Worm (Caenorhabditis elegans): ENCODE data around the gene tyra-3.

The tyra-3 gene

ce11 chrX:4938990-4939389 is 8.9 kb upstream of the tyra-3 start:
- no peak for TF ChIP-seq lin-15B (tag; optimal IDR thresholded peaks at IDR 0.05)
- TF ChIP-seq ceh-9 (tag; optimal IDR thresholded peaks at IDR 0.05): no peak
- TF ChIP-seq eor-1 (tag; optimal IDR thresholded peaks at IDR 0.05): no peak
- no peak for TF ChIP-seq skn-1 (tag; optimal IDR thresholded peaks at IDR 0.05)
- TF ChIP-seq ceh-16 (tag; optimal IDR thresholded peaks at IDR 0.05): no peak
- TF ChIP-seq fkh-10 (GFP tag; optimal IDR thresholded peaks at IDR 0.05): peak; percentile 54
- no peak for TF ChIP-seq tbx-2 (tag; optimal IDR thresholded peaks at IDR 0.05)
- no peak for TF ChIP-seq ZK546.5 (tag; optimal IDR thresholded peaks at IDR 0.05)

ce11 chrX:4957259-4957658 is 9.4 kb downstream of the tyra-3 start, which contains the start of gene M03F4.4:
TSS of gene M03F4.4 (minus strand) at chrX:4957418.
- TF ChIP-seq nhr-11 (tag; optimal IDR thresholded peaks at IDR 0.05): peak; percentile 7
- TF ChIP-seq lin-39 (tag; optimal IDR thresholded peaks at IDR 0.05): peak; percentile 8
- peak; percentile 20 for TF ChIP-seq pha-4 (tag; optimal IDR thresholded peaks at IDR 0.05)
- TF ChIP-seq unc-62 (GFP tag; optimal IDR thresholded peaks at IDR 0.05): no peak
- TF ChIP-seq egl-5 (tag; optimal IDR thresholded peaks at IDR 0.05): peak; percentile 45
- TF ChIP-seq nhr-28 (tag; optimal IDR thresholded peaks at IDR 0.05): no peak
- TF ChIP-seq nfya-1 (tag; optimal IDR thresholded peaks at IDR 0.05; ENCODE audit: insufficient read depth): peak; percentile 23

- TF ChIP-seq ztf-4 (tag; optimal IDR thresholded peaks at IDR 0.05) (no peak), pha-4 (tag; optimal IDR thresholded peaks at IDR 0.05) (peak; percentile 54)
Measured at ce11 chrX:4958986-4959385, 11.1 kb downstream of the tyra-3 start.

ce11 chrX:4959440-4959839 is 11.6 kb downstream of the tyra-3 start:
- TF ChIP-seq skn-1 (tag; optimal IDR thresholded peaks at IDR 0.05): no peak
- TF ChIP-seq ztf-4 (tag; optimal IDR thresholded peaks at IDR 0.05): no peak
- no peak for TF ChIP-seq eor-1 (tag; optimal IDR thresholded peaks at IDR 0.05)
- peak; percentile 4 for TF ChIP-seq nfya-1 (tag; optimal IDR thresholded peaks at IDR 0.05; ENCODE audit: insufficient read depth)
- TF ChIP-seq elt-3 (tag; optimal IDR thresholded peaks at IDR 0.05): no peak
- no peak for TF ChIP-seq fos-1 (tag; optimal IDR thresholded peaks at IDR 0.05)
- TF ChIP-seq elt-2 (tag; optimal IDR thresholded peaks at IDR 0.05): no peak
- TF ChIP-seq elt-1 (tag; optimal IDR thresholded peaks at IDR 0.05): no peak
- peak; percentile 56 for TF ChIP-seq egl-5 (tag; optimal IDR thresholded peaks at IDR 0.05)
- no peak for TF ChIP-seq ceh-16 (tag; optimal IDR thresholded peaks at IDR 0.05)
- TF ChIP-seq pqm-1 (tag; optimal IDR thresholded peaks at IDR 0.05): no peak

- no peak for TF ChIP-seq unc-62 (GFP tag; optimal IDR thresholded peaks at IDR 0.05)
- TF ChIP-seq lin-15B (tag; optimal IDR thresholded peaks at IDR 0.05): peak; percentile 37
- TF ChIP-seq lsy-12 (tag; optimal IDR thresholded peaks at IDR 0.05): peak; percentile 44
- TF ChIP-seq nhr-43 (tag; optimal IDR thresholded peaks at IDR 0.05; ENCODE audit: poor library complexity, severe bottlenecking): no peak
- no peak for TF ChIP-seq nhr-76 (tag; optimal IDR thresholded peaks at IDR 0.05)
- TF ChIP-seq nhr-67 (tag; optimal IDR thresholded peaks at IDR 0.05): no peak
- peak; percentile 5 for TF ChIP-seq nhr-23 (tag; optimal IDR thresholded peaks at IDR 0.05)
- no peak for TF ChIP-seq nhr-11 (tag; optimal IDR thresholded peaks at IDR 0.05)
- no peak for TF ChIP-seq ceh-16 (tag; optimal IDR thresholded peaks at IDR 0.05)
- TF ChIP-seq fkh-10 (GFP tag; optimal IDR thresholded peaks at IDR 0.05): peak; percentile 48
- TF ChIP-seq lin-39 (tag; optimal IDR thresholded peaks at IDR 0.05): peak; percentile 58
- TF ChIP-seq jun-1 (tag; optimal IDR thresholded peaks at IDR 0.05): no peak
- TF ChIP-seq mdl-1 (tag; optimal IDR thresholded peaks at IDR 0.05): peak; percentile 45
- no peak for TF ChIP-seq aly-2 (tag; optimal IDR thresholded peaks at IDR 0.05)
- peak; percentile 10 for TF ChIP-seq tbx-2 (tag; optimal IDR thresholded peaks at IDR 0.05)
- TF ChIP-seq egl-5 (tag; optimal IDR thresholded peaks at IDR 0.05): peak; percentile 44
- TF ChIP-seq ama-1 (optimal IDR thresholded peaks at IDR 0.05): peak; percentile 96
- TF ChIP-seq ztf-4 (tag; optimal IDR thresholded peaks at IDR 0.05): no peak
- no peak for TF ChIP-seq ZK546.5 (tag; optimal IDR thresholded peaks at IDR 0.05)
- TF ChIP-seq nhr-25 (tag; optimal IDR thresholded peaks at IDR 0.05): no peak
- TF ChIP-seq ceh-9 (tag; optimal IDR thresholded peaks at IDR 0.05): no peak
- TF ChIP-seq pha-4 (tag; optimal IDR thresholded peaks at IDR 0.05): peak; percentile 45
- TF ChIP-seq pqm-1 (tag; optimal IDR thresholded peaks at IDR 0.05): no peak
- no peak for TF ChIP-seq snpc-4 (tag; optimal IDR thresholded peaks at IDR 0.05)
- no peak for TF ChIP-seq mml-1 (tag; optimal IDR thresholded peaks at IDR 0.05)
- TF ChIP-seq elt-1 (tag; optimal IDR thresholded peaks at IDR 0.05): no peak
- TF ChIP-seq unc-39 (tag; optimal IDR thresholded peaks at IDR 0.05): no peak
- no peak for TF ChIP-seq nhr-12 (tag; optimal IDR thresholded peaks at IDR 0.05)
- peak; percentile 91 for TF ChIP-seq hmg-11 (tag; optimal IDR thresholded peaks at IDR 0.05)
- no peak for TF ChIP-seq sea-2 (GFP tag; optimal IDR thresholded peaks at IDR 0.05)
- no peak for TF ChIP-seq zag-1 (tag; optimal IDR thresholded peaks at IDR 0.05)
- TF ChIP-seq nhr-28 (tag; optimal IDR thresholded peaks at IDR 0.05): no peak
- no peak for TF ChIP-seq elt-3 (tag; optimal IDR thresholded peaks at IDR 0.05)
- TF ChIP-seq egl-27 (tag; optimal IDR thresholded peaks at IDR 0.05): no peak
- no peak for TF ChIP-seq fos-1 (tag; optimal IDR thresholded peaks at IDR 0.05)
- TF ChIP-seq ceh-28 (tag; optimal IDR thresholded peaks at IDR 0.05): no peak
- TF ChIP-seq nfya-1 (tag; optimal IDR thresholded peaks at IDR 0.05; ENCODE audit: insufficient read depth): peak; percentile 100
- TF ChIP-seq fkh-2 (tag; optimal IDR thresholded peaks at IDR 0.05): no peak
- no peak for TF ChIP-seq ztf-11 (tag; optimal IDR thresholded peaks at IDR 0.05)
- no peak for TF ChIP-seq nhr-77 (tag; optimal IDR thresholded peaks at IDR 0.05)
Measured at ce11 chrX:4960422-4960821, 12.6 kb downstream of the tyra-3 start, which contains the start of gene act-4. TSS of gene act-4 (plus strand) at chrX:4960621.
